Fruit fly (Drosophila melanogaster): ENCODE data around the gene polybromo.

polybromo gene

dm6 chr3R:24768538-24769401, 36.3 kb downstream of the polybromo start, which contains the start of gene CG13631 (continued):
- TF ChIP-seq nerfin-2 (GFP tag; IDR thresholded peaks at IDR 0.05; ENCODE audit: partially characterized antibody) (no peak), luna (GFP tag; optimal IDR thresholded peaks at IDR 0.05) (no peak), ab (GFP tag; optimal IDR thresholded peaks at IDR 0.05) (peak; percentile 87), CG32532 (GFP tag; IDR thresholded peaks at IDR 0.05) (peak; percentile 60), Fer2 (tag; optimal IDR thresholded peaks at IDR 0.05) (peak; percentile 61), CG12659 (GFP tag; optimal IDR thresholded peaks at IDR 0.05) (peak; percentile 90), CG4617 (GFP tag; optimal IDR thresholded peaks at IDR 0.05; ENCODE audit: borderline replicate concordance) (peak; percentile 83), CG3838 (GFP tag; optimal IDR thresholded peaks at IDR 0.05) (peak; percentile 52), pho (GFP tag; optimal IDR thresholded peaks at IDR 0.05) (peak; percentile 61), dmrt99B (tag; optimal IDR thresholded peaks at IDR 0.05) (peak; percentile 98), Drgx (GFP tag; IDR thresholded peaks at IDR 0.05) (peak; percentile 97), CG8924 (tag; optimal IDR thresholded peaks at IDR 0.05) (peak; percentile 95), CG13775 (GFP tag; optimal IDR thresholded peaks at IDR 0.05) (peak; percentile 90), CG17829 (tag; optimal IDR thresholded peaks at IDR 0.05) (peak; percentile 96), inv (GFP tag; IDR thresholded peaks at IDR 0.05; ENCODE audit: partially characterized antibody) (no peak), CG16779 (GFP tag; IDR thresholded peaks at IDR 0.05) (no peak), Chrac-16 (GFP tag; optimal IDR thresholded peaks at IDR 0.05) (peak; percentile 93), Ssrp (tag; optimal IDR thresholded peaks at IDR 0.05) (peak; percentile 98), CG10209 (GFP tag; optimal IDR thresholded peaks at IDR 0.05) (peak; percentile 93), CG6272 (GFP tag; IDR thresholded peaks at IDR 0.05) (peak; percentile 86), CG31441 (GFP tag; IDR thresholded peaks at IDR 0.05) (peak; percentile 97), sna (GFP tag; IDR thresholded peaks at IDR 0.05; ENCODE audit: partially characterized antibody) (no peak), CG6254 (GFP tag; optimal IDR thresholded peaks at IDR 0.05) (peak; percentile 95), Gsc (GFP tag; IDR thresholded peaks at IDR 0.05) (peak; percentile 88), zfh1 (GFP tag; IDR thresholded peaks at IDR 0.05) (peak; percentile 96), hbn (GFP tag; IDR thresholded peaks at IDR 0.05; ENCODE audit: partially characterized antibody) (no peak), prd (optimal IDR thresholded peaks at IDR 0.05) (no peak), prd (GFP tag; IDR thresholded peaks at IDR 0.05) (peak; percentile 95), btn (GFP tag; optimal IDR thresholded peaks at IDR 0.05) (peak; percentile 94), Doc2 (GFP tag; IDR thresholded peaks at IDR 0.05) (peak; percentile 69), CG18619 (GFP tag; optimal IDR thresholded peaks at IDR 0.05) (peak; percentile 91), Side (GFP tag; optimal IDR thresholded peaks at IDR 0.05) (peak; percentile 94), sr (GFP tag; IDR thresholded peaks at IDR 0.05) (peak; percentile 49; the same call in 1 of the 3 replicates), CG10321 (GFP tag; IDR thresholded peaks at IDR 0.05) (no peak), CG30403 (GFP tag; optimal IDR thresholded peaks at IDR 0.05) (peak; percentile 98), Deaf1 (tag; optimal IDR thresholded peaks at IDR 0.05) (peak; percentile 67), CG12391 (tag; optimal IDR thresholded peaks at IDR 0.05) (peak; percentile 94), zfh2 (GFP tag; optimal IDR thresholded peaks at IDR 0.05) (peak; percentile 45), cato (GFP tag; optimal IDR thresholded peaks at IDR 0.05; ENCODE audit: borderline replicate concordance) (peak; percentile 96), Ets65A (GFP tag) (peak; percentile 99), CG14667 (GFP tag; IDR thresholded peaks at IDR 0.05) (peak; percentile 87), Six4 (GFP tag; optimal IDR thresholded peaks at IDR 0.05) (peak; percentile 96), row (GFP tag; IDR thresholded peaks at IDR 0.05) (peak; percentile 94), Rfx (GFP tag; IDR thresholded peaks at IDR 0.05) (peak; percentile 58), Doc3 (GFP tag; IDR thresholded peaks at IDR 0.05; ENCODE audit: partially characterized antibody) (no peak), run (tag; optimal IDR thresholded peaks at IDR 0.05) (peak; percentile 91), CG7271 (tag; optimal IDR thresholded peaks at IDR 0.05) (peak; percentile 44), HmgD (GFP tag; optimal IDR thresholded peaks at IDR 0.05) (peak; percentile 73), Stat92E (GFP tag; optimal IDR thresholded peaks at IDR 0.05) (peak in 1 of 3 experiments; percentile 94)
